Fruit fly (Drosophila melanogaster): ENCODE data around the gene CG10638.

DNA sequence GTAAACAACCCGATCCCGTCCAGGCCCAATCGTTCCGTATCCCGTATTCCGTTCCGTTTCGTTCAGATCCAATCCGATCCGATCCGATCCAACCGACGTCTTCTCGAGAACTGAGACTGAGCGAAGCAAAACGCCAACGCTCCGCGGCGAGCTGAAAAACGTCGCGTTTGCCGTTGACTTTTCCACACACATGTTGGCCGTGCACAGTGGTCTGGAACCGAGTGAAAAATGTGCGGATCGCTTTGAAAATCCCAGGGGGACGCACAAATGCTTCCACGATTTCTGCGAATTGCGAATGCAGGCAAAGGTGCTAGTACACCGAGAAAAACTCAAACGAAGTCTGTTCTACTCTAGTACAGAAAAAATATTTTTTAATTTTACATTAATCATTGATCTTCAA is 16.2 kb downstream of the CG10638 start, which contains the start of gene CG10663:
- TF ChIP-seq psq (optimal IDR thresholded peaks at IDR 0.05): no peak
- no peak for TF ChIP-seq CG8478 (optimal IDR thresholded peaks at IDR 0.05)
- no peak for TF ChIP-seq EcR (GFP tag; optimal IDR thresholded peaks at IDR 0.05)
- no peak for TF ChIP-seq usp (GFP tag; optimal IDR thresholded peaks at IDR 0.05)

Measured in whole organism.